Fruit fly (Drosophila melanogaster): Measurements from ENCODE around the gene lectin-29Ca.

DNA sequence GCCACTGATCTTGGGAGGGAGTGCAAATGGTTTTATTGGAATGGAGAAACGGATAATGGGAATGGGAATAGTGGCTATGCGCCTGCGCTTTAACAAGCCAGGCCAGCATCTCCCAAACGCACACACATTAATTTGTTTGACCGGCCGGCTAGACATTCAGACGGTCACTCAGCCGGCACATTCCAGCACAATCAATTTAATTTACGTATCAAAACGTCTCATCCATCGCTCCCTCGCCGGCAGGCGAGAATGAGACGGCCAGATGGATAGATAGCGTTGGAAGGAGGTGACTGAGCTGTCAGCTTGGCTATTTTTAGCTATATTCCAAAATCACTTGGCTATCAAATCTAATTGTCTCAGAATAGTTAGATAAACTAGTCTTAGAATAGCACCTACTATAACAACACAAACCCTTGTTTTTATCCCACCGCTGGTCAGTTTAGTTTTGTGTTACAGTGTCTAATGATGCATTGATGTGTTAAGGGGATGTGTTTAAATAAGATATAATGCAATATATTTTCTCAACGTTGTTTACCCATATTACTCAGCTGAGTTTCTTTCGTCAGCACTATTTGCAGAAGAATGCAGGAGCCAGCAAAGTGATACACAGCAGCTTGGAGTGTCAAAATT, 29.5 kb upstream of the lectin-29Ca start:
- TF ChIP-seq insv (optimal IDR thresholded peaks at IDR 0.05) (no peak), psq (optimal IDR thresholded peaks at IDR 0.05) (no peak), h (optimal IDR thresholded peaks at IDR 0.05) (no peak), Sin3A (optimal IDR thresholded peaks at IDR 0.05) (no peak)
